Fruit fly (Drosophila melanogaster) whole organism, wandering third instar larva: Measurements from ENCODE around the gene Cyp305a1.

ENCODE experiments used
- Abd-B ChIP-seq: fragments of >200 bp; optimal IDR thresholded peaks from 2 replicates; lab custom pipeline; 2017; ENCODE audit warnings: missing biosample characterization, missing genetic modification characterization
- CG32264 ChIP-seq: fragments of 200-800 bp; sonication (Bioruptor generic); optimal IDR thresholded peaks from 2 replicates; lab custom pipeline; 2016; ENCODE audit warnings: missing biosample characterization, missing genetic modification characterization
- CG9705 ChIP-seq: fragments of 200-800 bp; sonication (Bioruptor generic); optimal IDR thresholded peaks from 2 replicates; lab custom pipeline; 2018; ENCODE audit warnings: missing biosample characterization, mild to moderate bottlenecking, missing genetic modification characterization
- CrebA ChIP-seq: fragments of 200-800 bp; sonication (Bioruptor generic); optimal IDR thresholded peaks from 2 replicates; lab custom pipeline; 2016; ENCODE audit warnings: missing biosample characterization, mild to moderate bottlenecking, missing genetic modification characterization, borderline replicate concordance
- Dfd ChIP-seq: fragments of >200 bp; optimal IDR thresholded peaks from 2 replicates; lab custom pipeline; 2017; ENCODE audit warnings: missing biosample characterization, missing genetic modification characterization
- Dif ChIP-seq: fragments of 200-275, 200-300 bp; sonication (Bioruptor generic); optimal IDR thresholded peaks from 2 replicates; lab custom pipeline; 2018; ENCODE audit warnings: missing biosample characterization, missing genetic modification characterization; ENCODE audit not compliant: partially characterized antibody
- GATAd ChIP-seq: sonication (Bioruptor generic); optimal IDR thresholded peaks from 2 replicates; lab custom pipeline; 2016; ENCODE audit warnings: missing biosample characterization, missing genetic modification characterization
- HLH106 ChIP-seq: fragments of 200-800 bp; optimal IDR thresholded peaks from 3 replicates; lab custom pipeline; 2019; ENCODE audit warnings: missing biosample characterization, mild to moderate bottlenecking, missing genetic modification characterization, moderate library complexity
- Hnf4 ChIP-seq: fragments of 200-800 bp; sonication (Bioruptor generic); optimal IDR thresholded peaks from 2 replicates; lab custom pipeline; 2016; ENCODE audit warnings: missing biosample characterization, mild to moderate bottlenecking, missing genetic modification characterization
- Hr78 ChIP-seq: fragments of >200 bp; optimal IDR thresholded peaks from 2 replicates; lab custom pipeline; 2017; ENCODE audit warnings: missing biosample characterization, missing genetic modification characterization
- Hr83 ChIP-seq: fragments of 200-300 bp; sonication (Bioruptor generic); optimal IDR thresholded peaks from 2 replicates; lab custom pipeline; 2016; ENCODE audit warnings: missing biosample characterization, mild to moderate bottlenecking, missing genetic modification characterization, moderate library complexity; ENCODE audit not compliant: poor library complexity, severe bottlenecking
- Jra ChIP-seq: sonication (Bioruptor generic); optimal IDR thresholded peaks from 2 replicates; lab custom pipeline; 2016; ENCODE audit warnings: missing biosample characterization, missing genetic modification characterization
- Mio ChIP-seq: sonication (Bioruptor generic); optimal IDR thresholded peaks from 2 replicates; lab custom pipeline; 2016; ENCODE audit warnings: missing biosample characterization, missing genetic modification characterization
- Myc ChIP-seq: fragments of >200 bp; optimal IDR thresholded peaks from 2 replicates; lab custom pipeline; 2017
- N ChIP-seq: fragments of >200 bp; optimal IDR thresholded peaks from 2 replicates; lab custom pipeline; 2018; ENCODE audit warnings: missing biosample characterization, missing external identifiers, missing genetic modification characterization
- OdsH ChIP-seq: fragments of 200-800 bp; sonication (Bioruptor generic); optimal IDR thresholded peaks from 2 replicates; lab custom pipeline; 2016; ENCODE audit warnings: missing biosample characterization, mild to moderate bottlenecking, missing genetic modification characterization
- Rel ChIP-seq, 2 experiments: fragments of 200-800 bp; sonication (Bioruptor generic) in 1 of 2; optimal IDR thresholded peaks; 2 replicates in 1 of 2; 3 replicates in 1 of 2; lab custom pipeline; 2016 to 2019; ENCODE audit warnings: mild to moderate bottlenecking in 2 of 2, missing biosample characterization in 2 of 2, missing genetic modification characterization in 2 of 2, moderate library complexity in 1 of 2
- Sp1 ChIP-seq: fragments of 200-800 bp; sonication (Bioruptor generic); optimal IDR thresholded peaks from 3 replicates; lab custom pipeline; 2019; ENCODE audit warnings: missing biosample characterization, mild to moderate bottlenecking, missing genetic modification characterization, moderate library complexity
- Vsx2 ChIP-seq: fragments of 200-300, 225-300 bp; sonication (Bioruptor generic); optimal IDR thresholded peaks from 2 replicates; lab custom pipeline; 2018; ENCODE audit warnings: missing biosample characterization, missing genetic modification characterization; ENCODE audit not compliant: partially characterized antibody
- br ChIP-seq: fragments of 200-800 bp; sonication (Bioruptor generic); optimal IDR thresholded peaks from 2 replicates; lab custom pipeline; 2016; ENCODE audit warnings: missing biosample characterization, missing genetic modification characterization
- brk ChIP-seq: fragments of 200-800 bp; sonication (Bioruptor generic); optimal IDR thresholded peaks from 2 replicates; lab custom pipeline; 2016; ENCODE audit warnings: missing biosample characterization, mild to moderate bottlenecking, missing genetic modification characterization
- dl ChIP-seq, 2 experiments: fragments of 175-275, 200-275 bp in 1 of 2; fragments of 200-275 bp in 1 of 2; sonication (Bioruptor generic); optimal IDR thresholded peaks; lab custom pipeline; 2018; ENCODE audit warnings: mild to moderate bottlenecking in 2 of 2, missing biosample characterization in 2 of 2, missing genetic modification characterization in 2 of 2, moderate library complexity in 2 of 2; ENCODE audit not compliant: partially characterized antibody in 2 of 2, insufficient read depth in 1 of 2
- dmrt93B ChIP-seq: fragments of 200-800 bp; sonication (Bioruptor generic); optimal IDR thresholded peaks from 2 replicates; lab custom pipeline; 2018; ENCODE audit warnings: missing biosample characterization, mild to moderate bottlenecking, missing genetic modification characterization
- dsf ChIP-seq: sonication (Bioruptor generic); optimal IDR thresholded peaks from 2 replicates; lab custom pipeline; 2016; ENCODE audit warnings: missing biosample characterization, missing genetic modification characterization, borderline replicate concordance
- ey ChIP-seq: fragments of 200-800 bp; sonication (Bioruptor generic); optimal IDR thresholded peaks from 2 replicates; lab custom pipeline; 2016; ENCODE audit warnings: missing biosample characterization, missing genetic modification characterization
- foxo ChIP-seq, 2 experiments: fragments of 200-800 bp; sonication (Bioruptor generic); optimal IDR thresholded peaks; 2 replicates in 1 of 2; 3 replicates in 1 of 2; lab custom pipeline; 2016 to 2017; ENCODE audit warnings: missing biosample characterization in 2 of 2, missing genetic modification characterization in 2 of 2
- fru ChIP-seq: fragments of 200-800 bp; sonication (Bioruptor generic); optimal IDR thresholded peaks from 3 replicates; lab custom pipeline; 2016; ENCODE audit warnings: missing biosample characterization, mild to moderate bottlenecking, missing genetic modification characterization
- h ChIP-seq: fragments of 200-800 bp; sonication (Bioruptor generic); optimal IDR thresholded peaks from 3 replicates; lab custom pipeline; 2016; ENCODE audit warnings: missing biosample characterization, mild to moderate bottlenecking, missing genetic modification characterization
- jim ChIP-seq: fragments of 175-275, 200-325 bp; sonication (Bioruptor generic); optimal IDR thresholded peaks from 2 replicates; lab custom pipeline; 2016; ENCODE audit warnings: missing biosample characterization, mild to moderate bottlenecking, missing genetic modification characterization
- lola ChIP-seq: fragments of >200 bp; optimal IDR thresholded peaks from 2 replicates; lab custom pipeline; 2017; ENCODE audit warnings: missing biosample characterization, missing genetic modification characterization
- pan ChIP-seq: fragments of >200 bp; optimal IDR thresholded peaks from 2 replicates; lab custom pipeline; 2017
- psq ChIP-seq: fragments of 200-800 bp; sonication (Bioruptor generic); optimal IDR thresholded peaks from 3 replicates; lab custom pipeline; 2017; ENCODE audit warnings: missing biosample characterization, mild to moderate bottlenecking, missing genetic modification characterization, moderate library complexity
- rgr ChIP-seq: fragments of 200-800 bp; sonication (Bioruptor generic); optimal IDR thresholded peaks from 3 replicates; lab custom pipeline; 2016; ENCODE audit warnings: missing biosample characterization, mild to moderate bottlenecking, missing genetic modification characterization
- sage ChIP-seq: fragments of 200-800 bp; sonication (Bioruptor generic); optimal IDR thresholded peaks from 2 replicates; lab custom pipeline; 2016; ENCODE audit warnings: missing biosample characterization, mild to moderate bottlenecking, missing genetic modification characterization
- sv ChIP-seq: fragments of 200-800 bp; sonication (Bioruptor generic); optimal IDR thresholded peaks from 3 replicates; lab custom pipeline; 2016; ENCODE audit warnings: missing biosample characterization, missing genetic modification characterization
- tai ChIP-seq: sonication (Bioruptor generic); optimal IDR thresholded peaks from 2 replicates; lab custom pipeline; 2016; ENCODE audit warnings: missing biosample characterization, missing genetic modification characterization
- usp ChIP-seq: fragments of >200 bp; optimal IDR thresholded peaks from 2 replicates; lab custom pipeline; 2017; ENCODE audit warnings: missing biosample characterization, missing genetic modification characterization
- woc ChIP-seq: sonication (Bioruptor generic); optimal IDR thresholded peaks from 2 replicates; lab custom pipeline; 2016; ENCODE audit warnings: missing biosample characterization, mild to moderate bottlenecking, missing genetic modification characterization

Gene Cyp305a1

dm6 chr3L:19787632-19788031 is 25.5 kb downstream of the Cyp305a1 start:
- TF ChIP-seq fru (no peak), dmrt93B (no peak), Abd-B (GFP tag; lab: Kevin White, UChicago) (no peak), Hr83 (peak; percentile 28), Dif (GFP tag; lab: Kevin White, UChicago) (no peak)

dm6 chr3L:19778530-19778929 is 34.6 kb downstream of the Cyp305a1 start:
- TF ChIP-seq Rel (GFP tag; optimal IDR thresholded peaks at IDR 0.05; lab: Kevin White, UChicago) (no peak), Rel (tag; optimal IDR thresholded peaks at IDR 0.05; lab: Kevin White, UChicago) (no peak), CrebA (GFP tag; lab: Kevin White, UChicago) (no peak), tai (GFP tag; lab: Kevin White, UChicago) (no peak), pan (no peak), N (no peak), brk (GFP tag; lab: Kevin White, UChicago) (no peak), Myc (lab: Kevin White, UChicago) (no peak), usp (no peak), Vsx2 (GFP tag; lab: Kevin White, UChicago) (no peak), HLH106 (tag; lab: Kevin White, UChicago) (no peak), CG9705 (no peak), CG32264 (GFP tag; lab: Kevin White, UChicago) (no peak), foxo (GFP tag; optimal IDR thresholded peaks at IDR 0.05; lab: Kevin White, UChicago) (no peak), psq (GFP tag; lab: Kevin White, UChicago) (no peak), fru (no peak), Hr78 (GFP tag; lab: Kevin White, UChicago) (no peak), Dfd (GFP tag; lab: Kevin White, UChicago) (no peak), jim (GFP tag; lab: Kevin White, UChicago) (no peak)

- no peak for TF ChIP-seq GATAd
- no peak for TF ChIP-seq Jra (GFP tag; lab: Kevin White, UChicago)
- TF ChIP-seq psq (GFP tag; lab: Kevin White, UChicago): no peak
- TF ChIP-seq woc (GFP tag; lab: Kevin White, UChicago): no peak
- TF ChIP-seq jim (GFP tag; lab: Kevin White, UChicago): no peak
- no peak for TF ChIP-seq ey (GFP tag; lab: Kevin White, UChicago)
- peak; percentile 34 for TF ChIP-seq tai (GFP tag; lab: Kevin White, UChicago)
- TF ChIP-seq dsf (GFP tag; lab: Kevin White, UChicago): no peak
- no peak for TF ChIP-seq pan
- no peak for TF ChIP-seq Myc (lab: Kevin White, UChicago)
- no peak for TF ChIP-seq Dfd (GFP tag; lab: Kevin White, UChicago)
- no peak for TF ChIP-seq Hr78 (GFP tag; lab: Kevin White, UChicago)
- TF ChIP-seq sage (GFP tag; lab: Kevin White, UChicago): no peak
- TF ChIP-seq Dif (GFP tag; lab: Kevin White, UChicago): no peak
- TF ChIP-seq h (GFP tag; lab: Kevin White, UChicago): peak; percentile 11
- TF ChIP-seq dl (GFP tag; optimal IDR thresholded peaks at IDR 0.05; lab: Kevin White, UChicago; ENCODE audit: insufficient read depth in 1 of 2, partially characterized antibody in 2 of 2): no peak
- TF ChIP-seq Hr83: no peak
- no peak for TF ChIP-seq fru
- no peak for TF ChIP-seq rgr
- no peak for TF ChIP-seq HLH106 (tag; lab: Kevin White, UChicago)
- TF ChIP-seq Vsx2 (GFP tag; lab: Kevin White, UChicago): peak; percentile 66
- TF ChIP-seq Sp1: no peak
- TF ChIP-seq Abd-B (GFP tag; lab: Kevin White, UChicago): no peak
- no peak for TF ChIP-seq Hnf4 (GFP tag; lab: Kevin White, UChicago)
- TF ChIP-seq brk (GFP tag; lab: Kevin White, UChicago): peak; percentile 28
- TF ChIP-seq CrebA (GFP tag; lab: Kevin White, UChicago): peak; percentile 36
- TF ChIP-seq dmrt93B: no peak
- TF ChIP-seq OdsH (GFP tag; lab: Kevin White, UChicago): no peak
- no peak for TF ChIP-seq lola (GFP tag; lab: Kevin White, UChicago)
- no peak for TF ChIP-seq sv (GFP tag; lab: Kevin White, UChicago)
- no peak for TF ChIP-seq N
- TF ChIP-seq br (GFP tag; lab: Kevin White, UChicago): no peak
- TF ChIP-seq Rel (GFP tag; optimal IDR thresholded peaks at IDR 0.05; lab: Kevin White, UChicago): no peak
- TF ChIP-seq Rel (tag; optimal IDR thresholded peaks at IDR 0.05; lab: Kevin White, UChicago): peak; percentile 24
- TF ChIP-seq Mio (GFP tag; lab: Kevin White, UChicago): no peak
- TF ChIP-seq usp: no peak
- no peak for TF ChIP-seq foxo (GFP tag; optimal IDR thresholded peaks at IDR 0.05; lab: Kevin White, UChicago)
- no peak for TF ChIP-seq CG32264 (GFP tag; lab: Kevin White, UChicago)
- no peak for TF ChIP-seq CG9705
These were observed 35.7 kb downstream of the Cyp305a1 start for dm6 chr3L:19777279-19777960.
